Fruit fly (Drosophila melanogaster) whole organism, prepupa: Measurements from ENCODE around the gene IRSp53.

Source experiments
- Blimp-1 ChIP-seq: fragments of 200-800 bp; sonication (Bioruptor generic); optimal IDR thresholded peaks from 3 replicates; lab custom pipeline; 2017; ENCODE audit warnings: missing biosample characterization, missing genetic modification characterization, mild to moderate bottlenecking, moderate library complexity, missing genetic modification reagents
- CG10631 ChIP-seq: fragments of 200-800 bp; sonication (Bioruptor generic); optimal IDR thresholded peaks from 2 replicates; lab custom pipeline; 2016; ENCODE audit warnings: missing biosample characterization, missing genetic modification characterization
- CG10669 ChIP-seq: fragments of 200-800 bp; sonication (Bioruptor generic); optimal IDR thresholded peaks from 3 replicates; lab custom pipeline; 2018; ENCODE audit warnings: missing biosample characterization, mild to moderate bottlenecking, missing genetic modification characterization, moderate library complexity
- CG11902 ChIP-seq: fragments of 200-800 bp; sonication (Bioruptor generic); optimal IDR thresholded peaks from 3 replicates; lab custom pipeline; 2016; ENCODE audit warnings: missing biosample characterization, missing genetic modification characterization
- CG15336 ChIP-seq: fragments of 200-800 bp; sonication (Bioruptor generic); IDR thresholded peaks from 2 replicates; pipeline ENCODE4 v1.3.6; 2022; ENCODE audit warnings: missing biosample characterization, missing genetic modification characterization
- CG1621 ChIP-seq: fragments of 200-800 bp; sonication (Bioruptor generic); optimal IDR thresholded peaks from 3 replicates; lab custom pipeline; 2018; ENCODE audit warnings: missing biosample characterization, mild to moderate bottlenecking, missing genetic modification characterization
- CG16779 ChIP-seq: fragments of 200-800 bp; sonication (Bioruptor generic); optimal IDR thresholded peaks from 3 replicates; lab custom pipeline; 2017; ENCODE audit warnings: missing biosample characterization, mild to moderate bottlenecking, missing genetic modification characterization
- CG3032 ChIP-seq: fragments of 200-800 bp; optimal IDR thresholded peaks from 2 replicates; lab custom pipeline; 2019; ENCODE audit warnings: missing biosample characterization, mild to moderate bottlenecking, missing genetic modification characterization, moderate library complexity
- CG31627 ChIP-seq: fragments of 200-800 bp; sonication (Bioruptor generic); optimal IDR thresholded peaks from 3 replicates; lab custom pipeline; 2016; ENCODE audit warnings: missing biosample characterization, missing genetic modification characterization
- CG32006 ChIP-seq: fragments of 200-800 bp; sonication (Bioruptor generic); optimal IDR thresholded peaks from 3 replicates; lab custom pipeline; 2017; ENCODE audit warnings: missing biosample characterization, mild to moderate bottlenecking, missing genetic modification characterization
- CG34406 ChIP-seq: fragments of 200-800 bp; sonication (Bioruptor generic); optimal IDR thresholded peaks from 3 replicates; lab custom pipeline; 2016; ENCODE audit warnings: missing biosample characterization, missing genetic modification characterization
- CG3919 ChIP-seq: fragments of 200-800 bp; sonication (Bioruptor generic); optimal IDR thresholded peaks from 3 replicates; lab custom pipeline; 2016; ENCODE audit warnings: missing biosample characterization, missing genetic modification characterization
- CG4318 ChIP-seq: fragments of 200-800 bp; sonication (Bioruptor generic); optimal IDR thresholded peaks from 3 replicates; lab custom pipeline; 2017; ENCODE audit warnings: missing biosample characterization, mild to moderate bottlenecking, missing genetic modification characterization
- CG6163 ChIP-seq: fragments of 200-800 bp; sonication (Bioruptor generic); IDR thresholded peaks from 3 replicates; pipeline ENCODE4 v1.3.6; 2022; ENCODE audit warnings: missing biosample characterization, missing genetic modification characterization
- CG6276 ChIP-seq: fragments of 200-800 bp; sonication (Bioruptor generic); optimal IDR thresholded peaks from 2 replicates; lab custom pipeline; 2017; ENCODE audit warnings: missing biosample characterization, mild to moderate bottlenecking, missing genetic modification characterization
- CG6808 ChIP-seq: fragments of 200-800 bp; sonication (Bioruptor generic); optimal IDR thresholded peaks from 3 replicates; lab custom pipeline; 2017; ENCODE audit warnings: missing biosample characterization, missing genetic modification characterization, mild to moderate bottlenecking, moderate library complexity, missing genetic modification reagents
- CG7368 ChIP-seq: fragments of 200-800 bp; sonication (Bioruptor generic); optimal IDR thresholded peaks from 3 replicates; lab custom pipeline; 2016; ENCODE audit warnings: missing biosample characterization, missing genetic modification characterization
- CG8319 ChIP-seq: fragments of 200-800 bp; sonication (Bioruptor generic); optimal IDR thresholded peaks from 3 replicates; lab custom pipeline; 2016; ENCODE audit warnings: missing biosample characterization, missing genetic modification characterization
- CG9139 ChIP-seq: fragments of 200-800 bp; sonication (Bioruptor generic); optimal IDR thresholded peaks from 3 replicates; lab custom pipeline; 2017; ENCODE audit warnings: missing biosample characterization, mild to moderate bottlenecking, missing genetic modification characterization
- Eip75B ChIP-seq: fragments of 200-800 bp; sonication (Bioruptor generic); optimal IDR thresholded peaks from 3 replicates; lab custom pipeline; 2016; ENCODE audit warnings: missing biosample characterization, missing genetic modification characterization
- Eip78C ChIP-seq: fragments of 200-800 bp; sonication (Bioruptor generic); peaks from one replicate; lab custom pipeline; 2016; ENCODE audit warnings: missing biosample characterization, missing genetic modification characterization
- Eip93F ChIP-seq: fragments of 200-800 bp; sonication (Bioruptor generic); optimal IDR thresholded peaks from 2 replicates; lab custom pipeline; 2016; ENCODE audit warnings: missing biosample characterization, mild to moderate bottlenecking, missing genetic modification characterization
- Ets21C ChIP-seq: fragments of 200-800 bp; sonication (Bioruptor generic); optimal IDR thresholded peaks from 3 replicates; lab custom pipeline; 2016; ENCODE audit warnings: missing biosample characterization, missing genetic modification characterization
- Ets96B ChIP-seq: fragments of 200-800 bp; optimal IDR thresholded peaks from 2 replicates; lab custom pipeline; 2019; ENCODE audit warnings: missing biosample characterization, mild to moderate bottlenecking, missing genetic modification characterization, moderate library complexity
- Gug ChIP-seq: fragments of 200-800 bp; sonication (Bioruptor generic); IDR thresholded peaks from 2 replicates; pipeline ENCODE4 v1.3.6; 2022; ENCODE audit warnings: missing biosample characterization, missing genetic modification characterization
- Hr38 ChIP-seq: sonication (Bioruptor generic); optimal IDR thresholded peaks from 2 replicates; lab custom pipeline; 2016; ENCODE audit warnings: missing biosample characterization, missing genetic modification characterization
- Hr39 ChIP-seq: fragments of 200-800 bp; sonication (Bioruptor generic); optimal IDR thresholded peaks from 2 replicates; lab custom pipeline; 2016; ENCODE audit warnings: missing biosample characterization, missing genetic modification characterization
- Hr4 ChIP-seq: fragments of 200-800 bp; sonication (Bioruptor generic); optimal IDR thresholded peaks from 3 replicates; lab custom pipeline; 2016; ENCODE audit warnings: missing biosample characterization, missing genetic modification characterization
- Lpt ChIP-seq: fragments of 200-800 bp; sonication (Bioruptor generic); optimal IDR thresholded peaks from 3 replicates; lab custom pipeline; 2016; ENCODE audit warnings: missing biosample characterization, missing genetic modification characterization
- Met ChIP-seq: fragments of 200-800 bp; sonication (Bioruptor generic); optimal IDR thresholded peaks from 3 replicates; lab custom pipeline; 2016; ENCODE audit warnings: missing biosample characterization, missing genetic modification characterization
- OdsH ChIP-seq: fragments of 200-800 bp; sonication (Bioruptor generic); optimal IDR thresholded peaks from 3 replicates; lab custom pipeline; 2016; ENCODE audit warnings: missing biosample characterization, missing genetic modification characterization
- Smox ChIP-seq: fragments of 200-800 bp; sonication (Bioruptor generic); optimal IDR thresholded peaks from 3 replicates; lab custom pipeline; 2016; ENCODE audit warnings: missing biosample characterization, missing genetic modification characterization
- Sox102F ChIP-seq: fragments of 200-800 bp; sonication (Bioruptor generic); optimal IDR thresholded peaks from 2 replicates; lab custom pipeline; 2016; ENCODE audit warnings: missing biosample characterization, mild to moderate bottlenecking, missing genetic modification characterization
- Sox15 ChIP-seq: fragments of 200-800 bp; sonication (Bioruptor generic); optimal IDR thresholded peaks from 3 replicates; lab custom pipeline; 2016; ENCODE audit warnings: missing biosample characterization, missing genetic modification characterization
- achi ChIP-seq: fragments of 200-800 bp; sonication (Bioruptor generic); optimal IDR thresholded peaks from 3 replicates; lab custom pipeline; 2016; ENCODE audit warnings: missing biosample characterization, missing genetic modification characterization
- cyc ChIP-seq: fragments of 200-800 bp; sonication (Bioruptor generic); optimal IDR thresholded peaks from 3 replicates; lab custom pipeline; 2016; ENCODE audit warnings: missing biosample characterization, missing genetic modification characterization
- dac ChIP-seq: fragments of 200-800 bp; sonication (Bioruptor generic); optimal IDR thresholded peaks from 2 replicates; lab custom pipeline; 2017; ENCODE audit warnings: missing biosample characterization, mild to moderate bottlenecking, missing genetic modification characterization
- dsx ChIP-seq: fragments of 200-800 bp; optimal IDR thresholded peaks from 3 replicates; lab custom pipeline; 2019; ENCODE audit warnings: missing biosample characterization, mild to moderate bottlenecking, missing genetic modification characterization, moderate library complexity; ENCODE audit not compliant: poor library complexity, severe bottlenecking
- esn ChIP-seq: fragments of 200-800 bp; sonication (Bioruptor generic); optimal IDR thresholded peaks from 2 replicates; lab custom pipeline; 2016; ENCODE audit warnings: missing biosample characterization, mild to moderate bottlenecking, missing genetic modification characterization, moderate library complexity
- fd59A ChIP-seq: fragments of 200-800 bp; sonication (Bioruptor generic); optimal IDR thresholded peaks from 2 replicates; lab custom pipeline; 2017; ENCODE audit warnings: missing biosample characterization, mild to moderate bottlenecking, missing genetic modification characterization, missing genetic modification reagents
- fd85E ChIP-seq: fragments of 200-800 bp; sonication (Bioruptor generic); optimal IDR thresholded peaks from 3 replicates; lab custom pipeline; 2016; ENCODE audit warnings: missing biosample characterization, missing genetic modification characterization
- lz ChIP-seq: fragments of 200-800 bp; sonication (Bioruptor generic); optimal IDR thresholded peaks from 3 replicates; lab custom pipeline; 2016; ENCODE audit warnings: missing biosample characterization, missing genetic modification characterization
- pdm3 ChIP-seq: fragments of 200-800 bp; sonication (Bioruptor generic); optimal IDR thresholded peaks from 3 replicates; lab custom pipeline; 2016; ENCODE audit warnings: missing biosample characterization, missing genetic modification characterization
- salr ChIP-seq, 2 experiments: fragments of 200-800 bp; sonication (Bioruptor generic); optimal IDR thresholded peaks; 3 replicates each; lab custom pipeline; 2016 to 2018; ENCODE audit warnings: missing biosample characterization in 2 of 2, missing genetic modification characterization in 2 of 2, mild to moderate bottlenecking in 1 of 2
- spab ChIP-seq: fragments of 200-800 bp; sonication (Bioruptor generic); optimal IDR thresholded peaks from 2 replicates; lab custom pipeline; 2017; ENCODE audit warnings: missing biosample characterization, mild to moderate bottlenecking, missing genetic modification characterization, missing genetic modification reagents
- ss ChIP-seq, 2 experiments: fragments of 200-800 bp; sonication (Bioruptor generic); optimal IDR thresholded peaks; 2 replicates in 1 of 2; 3 replicates in 1 of 2; lab custom pipeline; 2017 to 2018; ENCODE audit warnings: mild to moderate bottlenecking in 2 of 2, missing biosample characterization in 2 of 2, missing genetic modification characterization in 2 of 2, moderate library complexity in 1 of 2

IRSp53 gene

DNA sequence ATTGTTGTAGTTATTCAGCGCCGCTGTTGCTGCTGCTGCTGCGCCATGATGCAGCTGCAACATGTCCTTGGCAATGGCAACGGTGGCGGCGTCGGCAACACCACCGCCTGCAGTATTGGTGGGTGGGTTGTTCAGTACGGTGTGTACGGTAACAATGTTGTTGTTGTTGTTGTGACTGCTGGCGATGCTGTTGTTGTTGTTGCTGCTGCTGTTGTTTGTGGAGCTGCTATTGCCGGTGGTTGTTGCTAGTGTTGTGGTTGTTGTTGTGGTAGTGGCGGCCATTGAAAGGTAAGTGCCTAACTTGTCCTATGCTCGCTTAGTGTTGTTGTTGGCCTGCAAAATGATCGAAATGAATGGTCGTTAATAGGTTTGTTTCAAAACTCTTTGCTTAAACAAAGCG lies 18.1 kb upstream of the IRSp53 start:
- TF ChIP-seq CG32006 (GFP tag; lab: Kevin White, UChicago), result no peak
- TF ChIP-seq Met (GFP tag; lab: Kevin White, UChicago), result no peak
- TF ChIP-seq esn (GFP tag; lab: Kevin White, UChicago), result no peak
- no peak for TF ChIP-seq Sox15 (GFP tag; lab: Kevin White, UChicago)
- TF ChIP-seq dac, result no peak
- TF ChIP-seq Hr39 (GFP tag; lab: Kevin White, UChicago), result no peak
- TF ChIP-seq CG11902, result no peak
- no peak for TF ChIP-seq CG4318 (GFP tag; lab: Kevin White, UChicago)
- TF ChIP-seq CG3919 (GFP tag; lab: Kevin White, UChicago), result no peak
- TF ChIP-seq CG15336 (GFP tag; lab: Robert Waterston, UW), result no peak
- no peak for TF ChIP-seq Gug (GFP tag; lab: Robert Waterston, UW)
- no peak for TF ChIP-seq CG16779 (tag; lab: Kevin White, UChicago)
- no peak for TF ChIP-seq Blimp-1 (GFP tag; lab: Kevin White, UChicago)
- TF ChIP-seq dsx (GFP tag; lab: Kevin White, UChicago), result no peak
- no peak for TF ChIP-seq Eip75B (GFP tag; lab: Kevin White, UChicago)
- TF ChIP-seq CG10669 (GFP tag; lab: Kevin White, UChicago), result no peak
- TF ChIP-seq CG31627, result no peak
- no peak for TF ChIP-seq CG7368
- TF ChIP-seq CG10631 (GFP tag; lab: Kevin White, UChicago), result no peak

DNA sequence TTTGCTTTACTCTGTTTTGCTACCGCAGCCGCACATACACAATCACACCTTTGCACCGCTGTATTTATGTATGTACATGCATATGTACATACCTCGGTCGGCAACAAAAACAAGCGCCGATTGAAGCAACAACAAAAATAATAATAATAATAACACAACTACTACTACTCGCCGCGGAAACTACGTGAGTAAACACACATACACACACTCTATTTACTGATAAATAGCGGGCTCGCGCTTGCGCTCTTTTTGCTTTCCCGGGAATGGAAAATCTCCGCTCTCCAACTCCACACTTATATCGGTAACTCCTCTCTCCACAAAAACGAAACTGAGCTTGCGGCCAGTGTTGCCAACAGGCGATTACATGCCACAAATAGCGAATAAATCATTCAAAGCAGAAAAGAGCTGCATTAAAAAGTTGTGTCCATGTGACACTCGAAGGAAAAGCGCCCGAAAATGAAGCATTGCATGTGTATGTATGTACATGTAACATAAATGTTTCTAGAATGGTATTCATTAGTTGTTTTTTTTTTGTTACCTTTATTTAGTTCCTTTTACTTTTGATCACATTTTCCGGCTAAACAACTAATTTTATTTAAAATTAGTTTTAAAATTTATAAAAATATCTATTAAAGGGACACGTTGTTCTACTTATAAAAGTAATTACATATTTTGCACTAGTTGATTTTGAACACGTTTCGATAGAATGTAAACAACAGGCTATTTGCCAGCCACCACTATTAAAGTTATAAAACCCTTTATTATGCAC lies 17.0 kb upstream of the IRSp53 start:
- no peak for TF ChIP-seq Sox102F (GFP tag; lab: Kevin White, UChicago)
- peak; percentile 51 for TF ChIP-seq CG9139
- no peak for TF ChIP-seq CG10669 (GFP tag; lab: Kevin White, UChicago)
- no peak for TF ChIP-seq Hr39 (GFP tag; lab: Kevin White, UChicago)
- TF ChIP-seq lz (GFP tag; lab: Kevin White, UChicago), result no peak
- peak; percentile 54 for TF ChIP-seq CG1621
- TF ChIP-seq ss (GFP tag; optimal IDR thresholded peaks at IDR 0.05; lab: Kevin White, UChicago), result peak; percentile 61 to 70
- TF ChIP-seq CG6808, result peak; percentile 44
- peak; percentile 8 for TF ChIP-seq Hr4 (GFP tag; lab: Kevin White, UChicago)
- TF ChIP-seq CG10631 (GFP tag; lab: Kevin White, UChicago), result peak; percentile 23
- TF ChIP-seq CG6276 (GFP tag; lab: Kevin White, UChicago), result peak; percentile 51
- no peak for TF ChIP-seq CG31627
- peak; percentile 19 for TF ChIP-seq Lpt (GFP tag; lab: Kevin White, UChicago)
- no peak for TF ChIP-seq pdm3 (GFP tag; lab: Kevin White, UChicago)
- TF ChIP-seq achi (GFP tag; lab: Kevin White, UChicago), result peak; percentile 15
- peak; percentile 16 for TF ChIP-seq OdsH (GFP tag; lab: Kevin White, UChicago)
- TF ChIP-seq spab (GFP tag; lab: Kevin White, UChicago), result no peak
- TF ChIP-seq Eip78C (GFP tag; lab: Kevin White, UChicago), result peak; percentile 75
- TF ChIP-seq CG3032 (tag; lab: Kevin White, UChicago), result no peak
- TF ChIP-seq Eip93F (GFP tag; lab: Kevin White, UChicago), result no peak
- TF ChIP-seq CG32006 (GFP tag; lab: Kevin White, UChicago), result peak; percentile 60
- TF ChIP-seq CG16779 (tag; lab: Kevin White, UChicago), result peak; percentile 63
- TF ChIP-seq fd85E (GFP tag; lab: Kevin White, UChicago), result no peak
- TF ChIP-seq Ets21C (GFP tag; lab: Kevin White, UChicago), result no peak
- no peak for TF ChIP-seq Sox15 (GFP tag; lab: Kevin White, UChicago)
- TF ChIP-seq Smox, result no peak
- no peak for TF ChIP-seq CG4318 (GFP tag; lab: Kevin White, UChicago)
- no peak for TF ChIP-seq Blimp-1 (GFP tag; lab: Kevin White, UChicago)
- no peak for TF ChIP-seq Ets96B (tag; lab: Kevin White, UChicago)
- TF ChIP-seq CG6163 (GFP tag; lab: Robert Waterston, UW), result peak; percentile 56; the same call in 1 of the 3 replicates
- no peak for TF ChIP-seq CG34406 (GFP tag; lab: Kevin White, UChicago)
- peak; percentile 26 for TF ChIP-seq Hr38 (GFP tag; lab: Kevin White, UChicago)
- TF ChIP-seq esn (GFP tag; lab: Kevin White, UChicago), result no peak
- TF ChIP-seq CG8319 (GFP tag; lab: Kevin White, UChicago), result no peak
- TF ChIP-seq Met (GFP tag; lab: Kevin White, UChicago), result no peak
- no peak for TF ChIP-seq fd59A
- no peak for TF ChIP-seq CG3919 (GFP tag; lab: Kevin White, UChicago)
- TF ChIP-seq CG15336 (GFP tag; lab: Robert Waterston, UW), result peak; percentile 60
- TF ChIP-seq salr (GFP tag; optimal IDR thresholded peaks at IDR 0.05; lab: Kevin White, UChicago), result peak in 1 of 2 experiments; percentile 23
- no peak for TF ChIP-seq cyc (GFP tag; lab: Kevin White, UChicago)
- TF ChIP-seq CG7368, result no peak
